Worm (Caenorhabditis elegans) whole organism, early embryonic: ENCODE measurements around the gene emc-6.

Experiments
- aly-1 ChIP-seq: sonication (generic microtip); optimal IDR thresholded peaks from 2 replicates; lab custom pipeline; 2016; ENCODE audit warnings: missing genetic modification characterization, missing compliant biosample characterization
- ama-1 ChIP-seq: fragments of 150-350 bp; optimal IDR thresholded peaks from 2 replicates; lab custom pipeline; 2014
- ets-7 ChIP-seq: sonication (generic microtip); optimal IDR thresholded peaks from 2 replicates; lab custom pipeline; 2016; ENCODE audit warnings: missing genotype, missing genetic modification characterization, missing compliant biosample characterization
- flt-1 ChIP-seq: fragments of 200-800 bp; sonication (Bioruptor generic); IDR thresholded peaks from 2 replicates; pipeline ENCODE4 v1.3.6; 2022; ENCODE audit warnings: missing genetic modification characterization, missing compliant biosample characterization
- hmbx-1 ChIP-seq: sonication (generic microtip); optimal IDR thresholded peaks from 2 replicates; lab custom pipeline; 2016; ENCODE audit warnings: mild to moderate bottlenecking, missing genetic modification characterization, missing compliant biosample characterization
- scrt-1 ChIP-seq: fragments of 200-800 bp; sonication (Bioruptor generic); IDR thresholded peaks from 2 replicates; pipeline ENCODE4 v1.3.6; 2022; ENCODE audit warnings: missing genetic modification characterization, missing compliant biosample characterization

ce11 chrIV:7689326-7689725 lies 20.2 kb downstream of the emc-6 start:
- no peak for TF ChIP-seq ets-7 (tag; lab: Kevin White, UChicago)
- TF ChIP-seq flt-1 (GFP tag; lab: Robert Waterston, UW): no peak
- TF ChIP-seq hmbx-1 (tag; lab: Kevin White, UChicago): no peak
- TF ChIP-seq aly-1 (tag; lab: Kevin White, UChicago): no peak
- TF ChIP-seq ama-1 (lab: Kevin White, UChicago): no peak
- TF ChIP-seq scrt-1 (GFP tag; lab: Robert Waterston, UW): no peak
